Worm (Caenorhabditis elegans) whole organism, young adult: ENCODE results near the gene crld-1.

ENCODE experiments used
- F49E8.2 ChIP-seq: sonication (generic microtip); optimal IDR thresholded peaks from 3 replicates; lab custom pipeline; 2017; ENCODE audit warnings: missing genetic modification characterization, mild to moderate bottlenecking, missing compliant biosample characterization, antibody characterized with exemption, moderate library complexity; ENCODE audit not compliant: insufficient read depth
- aptf-2 ChIP-seq: fragments of 200-800 bp; sonication (Bioruptor generic); conservative IDR thresholded peaks from 2 replicates; pipeline ENCODE4 v1.3.6; 2022; ENCODE audit warnings: missing genetic modification reagents, missing genetic modification characterization, missing compliant biosample characterization
- egrh-3 ChIP-seq: fragments of 200-800 bp; sonication (Bioruptor generic); IDR thresholded peaks from 2 replicates; pipeline ENCODE4 v1.3.6; 2022; ENCODE audit warnings: missing genetic modification reagents, missing genetic modification characterization, missing compliant biosample characterization
- nhr-179 ChIP-seq: sonication (generic microtip); optimal IDR thresholded peaks from 2 replicates; lab custom pipeline; 2016; ENCODE audit warnings: mild to moderate bottlenecking, missing genetic modification characterization, missing compliant biosample characterization
- sea-2 ChIP-seq: fragments of 200-800 bp; sonication (Bioruptor generic); IDR thresholded peaks from 2 replicates; pipeline ENCODE4 v1.3.6; 2022; ENCODE audit warnings: missing genetic modification characterization, missing compliant biosample characterization
- snpc-4 ChIP-seq, 5 experiments: fragments of 150-350 bp in 1 of 5; sonication (generic microtip) in 4 of 5; optimal IDR thresholded peaks; 2 replicates each; lab custom pipeline; 2014 to 2018; ENCODE audit warnings: missing genetic modification characterization in 5 of 5, missing biosample characterization in 3 of 5, antibody characterized with exemption in 2 of 5, mild to moderate bottlenecking in 2 of 5, missing compliant biosample characterization in 2 of 5, missing genotype in 2 of 5, moderate library complexity in 2 of 5, missing genetic modification reagents in 1 of 5
- unc-62 ChIP-seq: fragments of 150-350 bp; optimal IDR thresholded peaks from 2 replicates; lab custom pipeline; 2014; ENCODE audit warnings: missing biosample characterization, missing genetic modification reagents, missing genetic modification characterization

- TF ChIP-seq nhr-179 (tag; lab: Kevin White, UChicago) (no peak), sea-2 (GFP tag; lab: Robert Waterston, UW) (no peak), egrh-3 (GFP tag; lab: Robert Waterston, UW) (no peak), snpc-4 (GFP tag; optimal IDR thresholded peaks at IDR 0.05; lab: Kevin White, UChicago) (no peak), snpc-4 (tag; optimal IDR thresholded peaks at IDR 0.05; lab: Kevin White, UChicago) (no peak), unc-62 (GFP tag; lab: Kevin White, UChicago) (no peak), aptf-2 (GFP tag; lab: Robert Waterston, UW) (no peak), F49E8.2 (no peak)
Measured at ce11 chrIV:13108430-13108829, 45.8 kb downstream of the crld-1 start.
